Fruit fly (Drosophila melanogaster) ovary, adult (tissue): Measurements from ENCODE around the gene CG34015.
A peak's percentile ranks its signal among the peaks of the same experiment; 100 is the strongest.

Experiments
- CG17801 ChIP-seq: fragments of 200-800 bp; optimal IDR thresholded peaks from 2 replicates; lab custom pipeline; 2019; ENCODE audit warnings: missing biosample characterization, mild to moderate bottlenecking, missing genetic modification characterization, moderate library complexity; ENCODE audit not compliant: partially characterized antibody

CG34015 gene

DNA sequence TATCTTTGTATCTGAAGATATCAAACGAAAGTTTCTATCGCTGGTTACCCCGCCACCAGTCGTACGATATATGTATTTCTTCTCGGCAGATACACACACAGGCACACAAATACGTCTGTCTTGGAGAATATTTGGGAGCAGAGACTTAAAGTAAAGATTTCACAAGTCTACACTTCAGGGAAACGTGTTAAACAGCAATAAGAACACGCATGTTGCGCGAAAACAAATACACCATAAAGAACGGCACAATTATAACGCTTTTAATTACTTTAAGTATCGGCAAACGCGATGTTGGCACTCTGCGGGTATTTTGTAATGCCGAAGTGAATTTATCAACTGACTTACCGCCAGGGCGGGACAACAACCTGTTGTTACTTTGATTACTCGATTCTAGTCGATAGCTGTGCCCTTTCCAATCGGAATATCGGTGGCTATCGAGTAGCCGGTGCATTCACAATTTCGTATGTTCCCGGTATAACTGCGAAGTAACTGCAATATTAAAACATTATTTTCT lies 26.1 kb downstream of the CG34015 start, which contains the start of gene AnxB11:
TSS of gene AnxB11 (minus strand) at position 367 of the 514 bp plus-strand sequence.
- TF ChIP-seq CG17801 (GFP tag; lab: Kevin White, UChicago) = no peak

DNA sequence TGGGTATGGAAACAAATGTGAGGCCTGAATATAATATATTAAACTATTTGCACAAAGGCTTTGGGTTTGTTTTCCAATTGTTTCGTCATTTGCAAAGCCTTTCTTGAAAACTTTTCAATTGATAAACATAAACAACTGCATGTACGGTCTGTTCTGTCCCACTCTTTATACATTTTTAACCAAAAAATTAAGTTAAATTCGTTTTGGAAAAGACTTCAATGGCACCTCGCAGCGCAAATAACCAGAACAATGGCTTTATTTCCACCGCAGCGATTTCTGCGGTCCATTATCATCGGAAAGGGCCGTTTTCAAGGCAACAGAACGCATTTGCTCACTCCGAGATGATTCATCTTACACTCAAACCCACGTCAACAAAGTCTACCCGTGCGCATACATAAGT lies 27.2 kb downstream of the CG34015 start:
- TF ChIP-seq CG17801 (GFP tag; lab: Kevin White, UChicago) = no peak

DNA sequence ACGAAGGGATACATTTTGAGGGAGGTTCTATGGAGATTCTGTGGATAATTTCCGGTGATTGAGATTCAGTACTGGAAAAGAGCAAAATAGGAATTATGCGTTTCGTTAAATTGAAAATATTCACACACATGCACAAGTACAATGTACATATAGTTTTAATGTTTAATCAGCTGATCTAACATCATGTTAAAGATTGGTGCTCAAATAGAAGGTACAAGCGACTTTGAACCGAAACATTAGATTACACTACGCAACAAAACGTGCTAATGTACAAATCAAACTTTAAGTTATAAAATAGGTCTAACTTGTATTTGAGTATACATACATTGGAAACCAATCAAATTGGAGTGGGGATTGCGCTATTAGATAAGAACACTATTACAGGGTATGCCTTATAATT lies 28.1 kb downstream of the CG34015 start:
- no peak for TF ChIP-seq CG17801 (GFP tag; lab: Kevin White, UChicago)

DNA sequence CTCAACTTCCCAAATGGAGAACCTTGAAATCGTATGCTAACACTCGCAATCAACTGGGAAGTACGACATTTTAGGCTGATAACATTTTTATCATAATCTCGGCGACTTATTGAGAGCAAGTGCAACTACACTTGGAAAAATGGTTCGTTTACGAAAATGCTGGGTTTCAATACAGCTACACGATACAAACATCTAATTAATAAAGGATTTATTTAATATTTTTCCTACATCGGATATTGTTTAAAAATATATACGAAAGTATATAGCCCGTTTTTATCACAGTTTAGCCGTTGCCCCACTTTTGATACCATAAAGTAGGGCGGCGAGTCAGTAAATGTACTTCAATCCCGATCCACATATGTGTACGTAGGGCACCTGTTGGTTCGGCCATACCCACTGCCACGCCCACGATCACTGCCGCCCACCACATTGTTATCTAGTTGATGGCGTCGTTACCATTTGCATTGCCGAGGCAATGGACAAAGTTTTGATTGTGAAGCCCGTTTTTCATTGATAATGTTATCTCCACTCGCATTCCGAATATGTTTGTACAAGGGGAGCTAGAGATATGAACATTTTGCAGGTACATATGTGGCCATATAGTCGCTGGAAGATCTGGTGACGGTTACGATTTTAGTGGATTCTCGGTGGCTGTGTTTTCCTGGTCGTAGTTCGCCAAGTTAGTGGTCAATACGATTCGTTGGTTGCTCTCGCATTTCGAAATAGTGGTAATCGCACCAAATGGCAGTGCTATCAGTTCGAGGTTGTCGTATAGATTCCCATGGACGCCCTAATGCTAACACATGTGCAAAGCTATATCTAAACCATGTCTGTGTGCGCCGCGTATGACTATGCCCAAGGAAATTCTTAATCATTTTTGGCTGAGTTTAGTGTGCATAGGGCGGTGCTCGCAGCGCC lies 33.4 kb downstream of the CG34015 start, which contains the start of gene Traf-like:
TSS of gene Traf-like (plus strand) at position 596 of the 918 bp plus-strand sequence.
- no peak for TF ChIP-seq CG17801 (GFP tag; lab: Kevin White, UChicago)

DNA sequence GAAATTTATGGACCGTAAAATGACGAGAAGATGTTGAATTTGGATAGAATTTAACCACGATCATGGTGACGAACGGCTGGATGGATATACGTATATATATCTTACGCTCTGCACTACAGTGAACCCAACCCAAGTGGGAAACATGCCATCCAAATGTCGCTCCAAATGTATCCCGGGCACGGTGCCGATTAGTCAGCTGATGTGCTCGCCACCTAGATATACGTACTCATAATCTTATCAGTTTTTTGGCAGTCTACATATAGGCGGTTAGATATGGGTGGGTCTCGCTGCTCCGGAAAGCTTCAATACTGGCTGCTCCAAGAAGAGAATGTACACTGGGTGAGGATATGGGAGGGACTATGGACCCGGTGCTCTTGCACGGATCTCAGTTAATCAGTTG lies 42.0 kb downstream of the CG34015 start:
- TF ChIP-seq CG17801 (GFP tag; lab: Kevin White, UChicago) = no peak

DNA sequence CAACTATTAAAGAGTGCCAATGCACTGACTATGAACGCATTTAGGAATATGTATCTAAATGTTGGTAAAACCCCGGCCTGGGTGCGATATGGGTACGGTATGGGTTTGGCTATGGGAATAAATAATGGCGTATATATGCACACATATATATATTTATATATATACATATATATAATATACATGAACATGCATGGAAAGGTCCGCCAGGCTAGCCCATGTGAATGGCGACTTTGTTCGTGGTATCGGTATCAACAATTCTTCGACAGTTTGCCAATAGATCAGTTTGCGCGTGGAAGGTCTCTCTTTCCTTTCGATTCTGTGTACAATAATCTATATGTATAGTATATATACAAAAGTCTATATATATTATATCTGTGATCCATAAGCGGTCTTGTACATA lies 42.9 kb downstream of the CG34015 start, which contains the start of gene CG4301:
TSS of gene CG4301 (plus strand) at position 301 of the 400 bp plus-strand sequence.
- no peak for TF ChIP-seq CG17801 (GFP tag; lab: Kevin White, UChicago)

DNA sequence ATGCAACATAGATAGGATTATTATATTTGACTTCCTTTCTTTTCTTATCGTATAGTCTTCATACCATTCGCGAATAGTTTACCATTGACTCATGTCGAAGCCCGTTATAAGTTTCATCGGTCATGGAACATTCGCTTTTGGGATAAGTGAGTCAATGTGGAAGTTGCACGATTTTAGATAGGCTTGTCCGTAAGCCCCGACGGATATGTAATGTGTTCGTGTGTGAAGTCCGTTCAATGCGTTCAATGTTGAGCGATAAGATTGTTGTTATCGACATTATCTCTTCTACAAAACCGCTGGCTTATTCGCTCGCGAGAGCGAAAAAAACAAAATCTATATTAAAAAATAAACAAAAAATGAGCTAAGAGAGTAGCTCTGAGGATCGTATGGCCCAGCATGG lies 43.3 kb downstream of the CG34015 start, which contains the start of gene CG9981:
TSS of gene CG9981 (minus strand) at position 320 of the 400 bp plus-strand sequence.
- no peak for TF ChIP-seq CG17801 (GFP tag; lab: Kevin White, UChicago)

DNA sequence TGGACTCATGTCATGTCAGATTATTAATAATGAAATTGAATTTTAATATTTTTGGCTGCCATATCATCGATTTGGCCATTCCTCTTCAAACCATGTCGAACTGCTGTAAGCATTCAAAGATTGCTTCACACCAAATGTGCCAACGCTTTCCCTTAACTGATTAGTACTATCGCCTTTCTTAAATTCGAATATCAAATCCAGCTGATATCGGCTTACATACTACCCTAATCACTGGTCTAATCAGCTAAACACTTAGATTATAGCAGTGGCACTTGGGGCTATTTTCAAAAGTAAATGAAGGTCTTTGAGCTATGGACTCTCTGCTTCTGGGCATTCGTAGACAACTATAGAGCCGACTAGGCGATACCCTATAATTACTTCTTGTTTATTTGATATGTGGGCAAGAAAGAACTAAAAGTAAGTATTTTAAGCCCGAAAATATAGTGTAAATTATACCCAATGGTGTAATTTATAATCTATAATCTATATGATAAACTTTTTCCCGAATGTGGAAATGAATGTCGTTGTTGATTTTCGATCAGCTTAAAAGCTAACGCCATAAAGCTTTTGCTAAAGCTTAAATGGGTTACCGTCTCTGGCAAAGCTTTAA lies 44.2 kb downstream of the CG34015 start:
- peak; percentile 74 for TF ChIP-seq CG17801 (GFP tag; lab: Kevin White, UChicago)
